Worm (Caenorhabditis elegans): ENCODE results near the gene F20A1.2.

The F20A1.2 gene

DNA sequence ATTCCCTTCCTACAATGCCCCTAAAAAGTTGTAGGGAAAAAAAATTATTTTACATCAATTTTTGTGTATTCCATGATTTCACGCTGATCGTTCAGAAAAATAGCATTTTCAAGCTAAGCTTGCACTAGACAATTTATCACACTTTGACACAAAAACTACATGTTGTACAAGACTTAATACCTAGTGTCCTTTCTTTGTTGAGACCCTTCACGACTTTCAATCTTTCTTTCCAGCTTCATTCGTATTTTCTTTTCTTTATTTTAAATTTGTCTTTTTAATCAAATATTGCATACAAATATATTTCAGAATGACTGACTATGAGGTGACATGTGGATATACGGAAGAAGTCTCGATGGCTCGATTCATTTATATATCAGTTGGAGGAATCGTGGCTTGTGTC lies at the start of gene F20A1.2:
Gene F20A1.2, plus strand, starts transcription at position 301 of the 400 bp plus-strand sequence.
- TF ChIP-seq tab-1 (GFP tag; IDR thresholded peaks at IDR 0.05): no peak
- no peak for TF ChIP-seq T22C8.4 (GFP tag; IDR thresholded peaks at IDR 0.05)
- no peak for TF ChIP-seq ztf-29 (GFP tag; IDR thresholded peaks at IDR 0.05)
- TF ChIP-seq ztf-23 (GFP tag; IDR thresholded peaks at IDR 0.05): no peak
- no peak for TF ChIP-seq klf-2 (GFP tag; conservative IDR thresholded peaks at IDR 0.05)
- TF ChIP-seq flt-1 (GFP tag; IDR thresholded peaks at IDR 0.05): no peak
- TF ChIP-seq med-1 (GFP tag; optimal IDR thresholded peaks at IDR 0.05; ENCODE audit: insufficient read depth): no peak
- TF ChIP-seq cog-1 (tag; optimal IDR thresholded peaks at IDR 0.05): no peak
- no peak for TF ChIP-seq ref-1 (GFP tag; conservative IDR thresholded peaks at IDR 0.05)

DNA sequence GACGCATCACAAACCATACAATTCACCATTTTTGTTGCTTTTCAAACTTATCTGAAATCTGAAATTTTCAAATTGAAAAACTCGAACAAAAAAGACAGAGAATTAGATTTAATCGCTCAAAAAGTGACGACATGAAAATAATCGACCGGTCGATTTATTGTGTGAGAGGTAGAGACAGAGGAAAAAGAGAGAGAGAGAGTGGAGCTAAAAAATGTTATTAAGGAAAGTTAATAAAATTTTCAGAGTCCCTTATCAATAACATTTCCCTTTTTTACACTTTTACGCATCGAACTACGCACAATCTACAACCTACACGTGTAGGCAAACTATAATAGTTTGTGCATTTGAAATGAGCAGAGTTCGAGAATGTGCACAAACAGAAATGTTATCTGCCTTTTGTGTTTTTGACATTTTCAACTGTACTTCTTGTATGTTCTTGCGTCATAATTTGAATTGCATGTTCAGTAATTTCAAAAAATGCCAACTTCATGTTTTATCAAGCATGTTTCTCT lies 49.0 kb upstream of the F20A1.2 start, which contains the start of gene nhr-107:
Gene nhr-107, minus strand, starts transcription at position 51 of the 512 bp plus-strand sequence.
- TF ChIP-seq cog-1 (tag; optimal IDR thresholded peaks at IDR 0.05): no peak
- TF ChIP-seq ref-1 (GFP tag; conservative IDR thresholded peaks at IDR 0.05): no peak
- TF ChIP-seq T22C8.4 (GFP tag; IDR thresholded peaks at IDR 0.05): no peak
- no peak for TF ChIP-seq klf-2 (GFP tag; conservative IDR thresholded peaks at IDR 0.05)

DNA sequence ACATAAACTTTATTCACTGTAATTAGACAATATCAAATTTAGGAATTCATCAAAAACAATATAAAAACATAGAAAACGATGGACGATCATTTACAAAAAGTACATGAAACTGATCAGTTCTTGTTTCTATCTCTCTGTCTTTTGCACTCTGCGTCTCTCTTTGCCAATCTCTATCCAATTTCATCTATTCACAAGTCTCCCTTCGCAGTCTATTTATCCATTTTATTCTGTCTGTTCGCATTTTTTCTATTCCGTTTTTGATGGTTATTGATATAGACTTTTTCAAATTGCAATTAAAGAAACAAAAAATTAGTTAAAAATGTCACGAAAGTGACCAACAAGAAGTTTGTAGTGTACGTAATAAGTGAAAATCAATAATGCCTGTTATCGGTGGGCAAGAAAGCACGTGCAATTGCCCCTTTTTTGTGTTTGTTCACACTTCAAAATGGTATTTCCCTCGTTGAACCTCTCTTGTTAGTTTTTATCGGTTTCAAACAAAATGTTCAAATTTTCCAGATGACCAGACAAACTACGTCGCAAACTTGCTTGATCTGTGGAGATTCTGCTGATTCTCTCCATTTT lies 47.7 kb upstream of the F20A1.2 start, which contains the start of gene nhr-42:
Gene nhr-42, plus strand, starts transcription at position 517 of the 582 bp plus-strand sequence.
- TF ChIP-seq T22C8.4 (GFP tag; IDR thresholded peaks at IDR 0.05): no peak
- no peak for TF ChIP-seq tab-1 (GFP tag; IDR thresholded peaks at IDR 0.05)
- no peak for TF ChIP-seq med-1 (GFP tag; optimal IDR thresholded peaks at IDR 0.05; ENCODE audit: insufficient read depth)
- no peak for TF ChIP-seq ztf-23 (GFP tag; IDR thresholded peaks at IDR 0.05)
- no peak for TF ChIP-seq ref-1 (GFP tag; conservative IDR thresholded peaks at IDR 0.05)
- TF ChIP-seq ztf-29 (GFP tag; IDR thresholded peaks at IDR 0.05): no peak
- no peak for TF ChIP-seq klf-2 (GFP tag; conservative IDR thresholded peaks at IDR 0.05)
- TF ChIP-seq cog-1 (tag; optimal IDR thresholded peaks at IDR 0.05): no peak
- TF ChIP-seq flt-1 (GFP tag; IDR thresholded peaks at IDR 0.05): no peak

DNA sequence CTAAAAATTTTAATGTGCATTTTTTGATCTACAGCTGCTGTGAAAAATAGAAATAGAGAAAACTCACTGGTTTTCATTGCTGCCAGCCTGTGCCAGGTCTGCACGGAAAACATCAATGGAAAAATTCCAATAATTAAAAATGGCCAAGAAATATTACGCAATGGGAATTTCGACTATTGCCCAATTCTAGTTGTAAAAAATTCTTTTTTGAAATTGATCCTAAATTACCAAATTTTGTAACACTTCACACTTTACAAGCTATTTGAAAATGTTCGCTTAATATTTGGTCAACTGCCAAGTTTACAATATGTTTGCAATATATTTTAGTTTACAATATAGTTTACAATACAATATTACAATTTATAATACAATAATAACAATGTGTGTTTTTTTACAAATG lies 45.4 kb upstream of the F20A1.2 start:
- TF ChIP-seq klf-2 (GFP tag; conservative IDR thresholded peaks at IDR 0.05): no peak
- TF ChIP-seq cog-1 (tag; optimal IDR thresholded peaks at IDR 0.05): no peak
- no peak for TF ChIP-seq ref-1 (GFP tag; conservative IDR thresholded peaks at IDR 0.05)
- TF ChIP-seq flt-1 (GFP tag; IDR thresholded peaks at IDR 0.05): no peak
- TF ChIP-seq ztf-29 (GFP tag; IDR thresholded peaks at IDR 0.05): no peak
- TF ChIP-seq tab-1 (GFP tag; IDR thresholded peaks at IDR 0.05): no peak
- no peak for TF ChIP-seq med-1 (GFP tag; optimal IDR thresholded peaks at IDR 0.05; ENCODE audit: insufficient read depth)
- no peak for TF ChIP-seq T22C8.4 (GFP tag; IDR thresholded peaks at IDR 0.05)
- TF ChIP-seq ztf-23 (GFP tag; IDR thresholded peaks at IDR 0.05): no peak

DNA sequence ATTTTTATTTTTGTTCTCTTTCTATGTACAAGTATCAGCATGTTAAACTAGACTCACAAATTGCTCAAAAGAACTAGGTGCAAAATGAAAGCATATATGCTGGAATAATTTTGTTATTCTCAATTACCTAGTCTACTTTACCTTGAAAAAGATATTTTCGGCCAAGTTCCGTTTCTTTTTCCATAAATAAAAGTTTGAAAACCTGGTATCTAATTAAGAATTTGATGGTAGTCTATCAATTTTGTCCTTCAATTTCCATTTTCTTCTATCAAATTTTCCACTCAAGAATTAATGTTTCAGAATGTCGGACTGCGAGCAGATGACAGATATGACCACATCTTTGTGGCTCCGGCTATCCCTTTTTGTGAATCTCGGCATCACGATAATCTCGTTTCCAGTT lies 42.3 kb upstream of the F20A1.2 start, which contains the start of gene srab-4:
Gene srab-4, plus strand, starts transcription at position 301 of the 400 bp plus-strand sequence.
- TF ChIP-seq ref-1 (GFP tag; conservative IDR thresholded peaks at IDR 0.05): no peak
- no peak for TF ChIP-seq cog-1 (tag; optimal IDR thresholded peaks at IDR 0.05)
- no peak for TF ChIP-seq med-1 (GFP tag; optimal IDR thresholded peaks at IDR 0.05; ENCODE audit: insufficient read depth)
- no peak for TF ChIP-seq T22C8.4 (GFP tag; IDR thresholded peaks at IDR 0.05)
- TF ChIP-seq flt-1 (GFP tag; IDR thresholded peaks at IDR 0.05): no peak
- TF ChIP-seq ztf-29 (GFP tag; IDR thresholded peaks at IDR 0.05): no peak

DNA sequence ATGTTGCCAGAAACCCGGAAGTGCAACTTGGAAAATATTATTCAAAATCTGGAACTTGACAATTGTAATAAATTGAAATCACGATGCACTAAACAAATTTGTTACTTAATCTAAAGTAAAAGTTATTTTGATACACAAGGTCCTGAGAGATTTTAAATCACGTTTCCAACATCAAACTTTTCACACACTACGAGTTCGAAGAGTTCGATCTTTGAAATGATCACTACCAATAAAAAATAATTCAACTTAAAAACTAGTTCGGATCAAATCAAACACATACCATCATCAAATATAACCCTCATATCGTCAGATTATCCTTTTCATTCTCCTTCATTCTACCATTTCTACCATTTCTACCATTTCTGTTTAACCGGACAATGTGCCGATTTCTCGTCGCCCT lies 40.1 kb upstream of the F20A1.2 start, which contains the start of gene spig-10:
Gene spig-10, plus strand, starts transcription at position 301 of the 400 bp plus-strand sequence.
- no peak for TF ChIP-seq ref-1 (GFP tag; conservative IDR thresholded peaks at IDR 0.05)
- no peak for TF ChIP-seq tab-1 (GFP tag; IDR thresholded peaks at IDR 0.05)
- no peak for TF ChIP-seq ztf-29 (GFP tag; IDR thresholded peaks at IDR 0.05)

DNA sequence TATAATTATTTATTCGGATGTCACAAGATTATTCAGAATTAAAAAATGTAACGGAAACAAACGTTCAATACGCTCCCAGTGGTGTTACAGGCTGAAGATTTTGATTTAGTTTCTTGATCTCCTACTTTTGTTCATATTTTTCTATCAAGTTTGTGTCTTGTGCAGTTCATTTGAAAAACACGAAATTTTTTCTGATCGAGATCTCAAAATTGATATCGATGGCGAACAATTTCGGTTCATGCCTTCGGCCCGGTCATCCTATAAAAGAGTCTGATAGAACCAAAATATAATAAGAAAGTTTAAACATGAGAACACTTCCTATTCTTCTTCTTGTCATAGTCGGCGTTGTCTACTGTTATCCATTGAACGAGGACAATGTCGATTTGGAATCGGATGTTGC lies 38.8 kb upstream of the F20A1.2 start, which contains the start of gene drd-10:
Gene drd-10, plus strand, starts transcription at position 301 of the 400 bp plus-strand sequence.
- TF ChIP-seq med-1 (GFP tag; optimal IDR thresholded peaks at IDR 0.05; ENCODE audit: insufficient read depth) (no peak), ref-1 (GFP tag; conservative IDR thresholded peaks at IDR 0.05) (no peak), cog-1 (tag; optimal IDR thresholded peaks at IDR 0.05) (no peak), T22C8.4 (GFP tag; IDR thresholded peaks at IDR 0.05) (no peak), klf-2 (GFP tag; conservative IDR thresholded peaks at IDR 0.05) (no peak), flt-1 (GFP tag; IDR thresholded peaks at IDR 0.05) (no peak), ztf-23 (GFP tag; IDR thresholded peaks at IDR 0.05) (no peak), tab-1 (GFP tag; IDR thresholded peaks at IDR 0.05) (no peak), ztf-29 (GFP tag; IDR thresholded peaks at IDR 0.05) (no peak)

- TF ChIP-seq tab-1 (GFP tag; IDR thresholded peaks at IDR 0.05) (no peak), ztf-29 (GFP tag; IDR thresholded peaks at IDR 0.05) (no peak), cog-1 (tag; optimal IDR thresholded peaks at IDR 0.05) (no peak), ref-1 (GFP tag; conservative IDR thresholded peaks at IDR 0.05) (no peak), T22C8.4 (GFP tag; IDR thresholded peaks at IDR 0.05) (no peak), klf-2 (GFP tag; conservative IDR thresholded peaks at IDR 0.05) (no peak), ztf-23 (GFP tag; IDR thresholded peaks at IDR 0.05) (no peak), flt-1 (GFP tag; IDR thresholded peaks at IDR 0.05) (no peak), med-1 (GFP tag; optimal IDR thresholded peaks at IDR 0.05; ENCODE audit: insufficient read depth) (no peak)
Measured at ce11 chrV:7009461-7009860, 36.6 kb upstream of the F20A1.2 start, which contains the start of gene C33G8.2. Gene C33G8.2, plus strand, starts transcription at chrV:7009761.

ce11 chrV:7012617-7013016 lies 33.5 kb upstream of the F20A1.2 start, which contains the start of gene srw-127:
Gene srw-127, plus strand, starts transcription at chrV:7012917.
- TF ChIP-seq T22C8.4 (GFP tag; IDR thresholded peaks at IDR 0.05): no peak
- TF ChIP-seq ztf-29 (GFP tag; IDR thresholded peaks at IDR 0.05): no peak
- TF ChIP-seq ref-1 (GFP tag; conservative IDR thresholded peaks at IDR 0.05): no peak
- TF ChIP-seq med-1 (GFP tag; optimal IDR thresholded peaks at IDR 0.05; ENCODE audit: insufficient read depth): no peak
- no peak for TF ChIP-seq tab-1 (GFP tag; IDR thresholded peaks at IDR 0.05)
- no peak for TF ChIP-seq klf-2 (GFP tag; conservative IDR thresholded peaks at IDR 0.05)
- TF ChIP-seq cog-1 (tag; optimal IDR thresholded peaks at IDR 0.05): no peak
- no peak for TF ChIP-seq flt-1 (GFP tag; IDR thresholded peaks at IDR 0.05)
- TF ChIP-seq ztf-23 (GFP tag; IDR thresholded peaks at IDR 0.05): no peak
